Worm (Caenorhabditis elegans): Measurements from ENCODE around the gene sri-70.
"Not testable (repeated sequence)": the region's sequence is repeated elsewhere in the genome, so short reads cannot be mapped to it uniquely, and the experiment has no call there.

- not testable (repeated sequence) for TF ChIP-seq mab-5 (tag; optimal IDR thresholded peaks at IDR 0.05); nhr-77 (tag; optimal IDR thresholded peaks at IDR 0.05); fos-1 (tag; optimal IDR thresholded peaks at IDR 0.05); blmp-1 (tag; optimal IDR thresholded peaks at IDR 0.05; ENCODE audit: insufficient read depth); sem-4 (tag; optimal IDR thresholded peaks at IDR 0.05); nhr-23 (tag; optimal IDR thresholded peaks at IDR 0.05); elt-1 (tag; optimal IDR thresholded peaks at IDR 0.05); nhr-237 (tag; optimal IDR thresholded peaks at IDR 0.05); aly-2 (tag; optimal IDR thresholded peaks at IDR 0.05)
Observed at ce11 chrV:17255028-17255427, 47.8 kb upstream of the sri-70 start, which contains the start of gene srh-116.

All from whole organism, L2 larva.